Worm (Caenorhabditis elegans): ENCODE measurements around the gene C03B1.4.

Gene C03B1.4

ce11 chrX:6320887-6321286 lies 43.4 kb upstream of the C03B1.4 start (continued):
- TF ChIP-seq C16A3.4 (tag; optimal IDR thresholded peaks at IDR 0.05), result no peak
- TF ChIP-seq blmp-1 (tag; optimal IDR thresholded peaks at IDR 0.05), result peak; percentile 77

DNA sequence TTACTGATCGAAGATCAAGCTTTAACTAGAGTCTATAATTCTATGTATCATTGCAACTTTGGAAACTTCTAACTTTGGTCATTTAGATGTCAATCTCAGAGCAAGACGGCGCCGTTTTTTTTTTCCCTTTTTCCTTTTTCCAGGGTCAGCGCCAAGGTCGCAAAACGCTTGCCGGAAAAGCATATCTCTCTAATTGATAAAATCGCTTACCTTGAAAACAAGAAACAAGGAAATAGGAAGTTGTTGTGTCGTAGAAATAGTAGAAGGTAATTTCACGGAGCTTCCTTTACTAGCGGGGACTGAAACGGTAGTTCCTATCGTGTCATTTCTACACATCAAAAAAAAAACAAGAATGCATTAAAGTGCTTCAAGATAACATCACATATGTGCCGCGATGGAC lies 42.9 kb upstream of the C03B1.4 start:
- TF ChIP-seq zip-4 (GFP tag; optimal IDR thresholded peaks at IDR 0.05) (no peak), dsc-1 (tag; optimal IDR thresholded peaks at IDR 0.05) (no peak), lin-39 (tag; optimal IDR thresholded peaks at IDR 0.05) (no peak), unc-30 (tag; optimal IDR thresholded peaks at IDR 0.05) (no peak), nhr-237 (tag; optimal IDR thresholded peaks at IDR 0.05) (no peak), snu-23 (GFP tag; optimal IDR thresholded peaks at IDR 0.05) (no peak), swsn-7 (tag; optimal IDR thresholded peaks at IDR 0.05) (no peak), ztf-4 (tag; optimal IDR thresholded peaks at IDR 0.05) (no peak), C04F5.9 (tag; optimal IDR thresholded peaks at IDR 0.05) (no peak), egl-27 (tag; optimal IDR thresholded peaks at IDR 0.05) (no peak), Y116A8C.19 (tag; optimal IDR thresholded peaks at IDR 0.05; ENCODE audit: borderline replicate concordance) (no peak), nhr-47 (tag; optimal IDR thresholded peaks at IDR 0.05) (no peak), mab-9 (GFP tag; IDR thresholded peaks at IDR 0.05) (no peak), nhr-77 (tag; optimal IDR thresholded peaks at IDR 0.05) (no peak), elt-3 (tag; optimal IDR thresholded peaks at IDR 0.05) (no peak), elt-2 (tag; optimal IDR thresholded peaks at IDR 0.05) (no peak), pax-3 (tag; optimal IDR thresholded peaks at IDR 0.05) (no peak), snpc-4 (tag; optimal IDR thresholded peaks at IDR 0.05) (no peak), zag-1 (tag; optimal IDR thresholded peaks at IDR 0.05) (no peak), tbx-2 (tag; optimal IDR thresholded peaks at IDR 0.05) (no peak)

- TF ChIP-seq rnt-1 (tag; optimal IDR thresholded peaks at IDR 0.05) (no peak), F16B12.6 (tag; optimal IDR thresholded peaks at IDR 0.05) (no peak), sup-37 (GFP tag; optimal IDR thresholded peaks at IDR 0.05) (no peak), lin-14 (GFP tag; optimal IDR thresholded peaks at IDR 0.05) (peak; percentile 9), nhr-90 (tag; optimal IDR thresholded peaks at IDR 0.05; ENCODE audit: poor library complexity) (no peak), alr-1 (tag; optimal IDR thresholded peaks at IDR 0.05; ENCODE audit: borderline replicate concordance) (no peak), fkh-4 (tag; optimal IDR thresholded peaks at IDR 0.05; ENCODE audit: borderline replicate concordance) (no peak), elt-2 (tag; optimal IDR thresholded peaks at IDR 0.05) (no peak), dsc-1 (tag; optimal IDR thresholded peaks at IDR 0.05) (no peak), ztf-4 (tag; optimal IDR thresholded peaks at IDR 0.05) (no peak), mdl-1 (tag; optimal IDR thresholded peaks at IDR 0.05) (no peak), unc-30 (tag; optimal IDR thresholded peaks at IDR 0.05) (no peak), hlh-17 (GFP tag; optimal IDR thresholded peaks at IDR 0.05; ENCODE audit: borderline replicate concordance) (no peak), C04F5.9 (tag; optimal IDR thresholded peaks at IDR 0.05) (no peak), snu-23 (GFP tag; optimal IDR thresholded peaks at IDR 0.05) (peak; percentile 11), C34B4.2 (tag; optimal IDR thresholded peaks at IDR 0.05) (no peak), nhr-71 (tag; optimal IDR thresholded peaks at IDR 0.05) (peak; percentile 13), nhr-77 (tag; optimal IDR thresholded peaks at IDR 0.05) (no peak), nhr-19 (GFP tag; conservative IDR thresholded peaks at IDR 0.05) (no peak), nhr-85 (tag) (peak; percentile 86), unc-98 (GFP tag; IDR thresholded peaks at IDR 0.05) (no peak), ceh-88 (GFP tag; IDR thresholded peaks at IDR 0.05) (no peak), tlp-1 (tag; optimal IDR thresholded peaks at IDR 0.05) (no peak), sptf-1 (tag; optimal IDR thresholded peaks at IDR 0.05) (no peak), tbx-2 (tag; optimal IDR thresholded peaks at IDR 0.05) (peak; percentile 7), fos-1 (tag; optimal IDR thresholded peaks at IDR 0.05) (no peak), Y116A8C.19 (tag; optimal IDR thresholded peaks at IDR 0.05; ENCODE audit: borderline replicate concordance) (no peak), ceh-90 (tag; optimal IDR thresholded peaks at IDR 0.05) (no peak), grh-1 (GFP tag; IDR thresholded peaks at IDR 0.05) (0 out of 2 replicates have a peak, but pooled peaks have one; percentile 12), unc-130 (tag; optimal IDR thresholded peaks at IDR 0.05) (no peak), elt-3 (tag; optimal IDR thresholded peaks at IDR 0.05) (peak in 3 of 6 experiments; percentile 41 to 47 (median 44)), unc-62 (GFP tag; optimal IDR thresholded peaks at IDR 0.05) (no peak), isw-1 (GFP tag; IDR thresholded peaks at IDR 0.05) (no peak), lin-15B (tag; optimal IDR thresholded peaks at IDR 0.05) (no peak), ceh-82 (tag; optimal IDR thresholded peaks at IDR 0.05) (no peak), ets-5 (GFP tag; IDR thresholded peaks at IDR 0.05) (no peak), aha-1 (tag; optimal IDR thresholded peaks at IDR 0.05) (no peak)
Observed at ce11 chrX:6323129-6323528, 41.2 kb upstream of the C03B1.4 start, which contains the start of gene col-167. col-167 (plus strand) TSS chrX:6323488.
